Fruit fly (Drosophila melanogaster): ENCODE measurements around the gene CG34025.

Gene CG34025

dm6 chr3L:2960949-2961584 is at the start of gene CG34025, which contains the start of gene Or63a:
Gene CG34025, minus strand, starts transcription at chr3L:2961049.
Gene Or63a, plus strand, starts transcription at chr3L:2961534.
- TF ChIP-seq CG10348 (GFP tag; IDR thresholded peaks at IDR 0.05) (no peak), rn (GFP tag; IDR thresholded peaks at IDR 0.05) (no peak), Snoo (tag; optimal IDR thresholded peaks at IDR 0.05) (no peak), CG8301 (tag; optimal IDR thresholded peaks at IDR 0.05) (no peak), CG13204 (GFP tag; optimal IDR thresholded peaks at IDR 0.05) (no peak), CG4496 (GFP tag; IDR thresholded peaks at IDR 0.05) (no peak), CG15710 (tag; optimal IDR thresholded peaks at IDR 0.05) (no peak), CG32121 (GFP tag; IDR thresholded peaks at IDR 0.05) (no peak), CG17806 (tag; optimal IDR thresholded peaks at IDR 0.05) (no peak), EcR (GFP tag; optimal IDR thresholded peaks at IDR 0.05) (no peak), CG8159 (tag; optimal IDR thresholded peaks at IDR 0.05) (no peak)

- TF ChIP-seq CG34367 (tag; optimal IDR thresholded peaks at IDR 0.05) (no peak), CG14655 (GFP tag; optimal IDR thresholded peaks at IDR 0.05) (peak; percentile 15)
Measured at dm6 chr3L:3001445-3001844, 40.6 kb upstream of the CG34025 start, which contains the start of gene FMRFaR. Gene FMRFaR, plus strand, starts transcription at chr3L:3001716.

dm6 chr3L:2994872-2995271 is 34.0 kb upstream of the CG34025 start, which contains the start of gene CG2113:
Gene CG2113, plus strand, starts transcription at chr3L:2995172.
- TF ChIP-seq CG4496 (GFP tag; IDR thresholded peaks at IDR 0.05), result no peak
- no peak for TF ChIP-seq D1 (tag; optimal IDR thresholded peaks at IDR 0.05)
- no peak for TF ChIP-seq CG12605 (GFP tag; IDR thresholded peaks at IDR 0.05)
- no peak for TF ChIP-seq Pif1B (GFP tag; optimal IDR thresholded peaks at IDR 0.05)
- no peak for TF ChIP-seq gl (tag; optimal IDR thresholded peaks at IDR 0.05)
- TF ChIP-seq CG14655 (GFP tag; optimal IDR thresholded peaks at IDR 0.05), result no peak
- TF ChIP-seq Pif1A (GFP tag; optimal IDR thresholded peaks at IDR 0.05), result no peak
- TF ChIP-seq CG10348 (GFP tag; IDR thresholded peaks at IDR 0.05), result no peak
- TF ChIP-seq CG13204 (GFP tag; optimal IDR thresholded peaks at IDR 0.05), result no peak
- TF ChIP-seq rn (GFP tag; IDR thresholded peaks at IDR 0.05), result no peak
- TF ChIP-seq EcR (GFP tag; optimal IDR thresholded peaks at IDR 0.05), result no peak
- TF ChIP-seq Ets98B (GFP tag; IDR thresholded peaks at IDR 0.05), result no peak
- no peak for TF ChIP-seq CG15710 (tag; optimal IDR thresholded peaks at IDR 0.05)
- TF ChIP-seq CG9948 (tag; optimal IDR thresholded peaks at IDR 0.05), result no peak
- TF ChIP-seq Snoo (tag; optimal IDR thresholded peaks at IDR 0.05), result no peak
- TF ChIP-seq CG34367 (tag; optimal IDR thresholded peaks at IDR 0.05), result no peak
- TF ChIP-seq CG17806 (tag; optimal IDR thresholded peaks at IDR 0.05), result no peak
- TF ChIP-seq CG8159 (tag; optimal IDR thresholded peaks at IDR 0.05), result no peak
- TF ChIP-seq fd96Ca (GFP tag; IDR thresholded peaks at IDR 0.05), result no peak
- no peak for TF ChIP-seq CG32121 (GFP tag; IDR thresholded peaks at IDR 0.05)

dm6 chr3L:2987749-2988148 is 26.9 kb upstream of the CG34025 start:
- no peak for TF ChIP-seq gl (tag; optimal IDR thresholded peaks at IDR 0.05)

- TF ChIP-seq CG13204 (GFP tag; optimal IDR thresholded peaks at IDR 0.05) (no peak), CG10348 (GFP tag; IDR thresholded peaks at IDR 0.05) (no peak), CG9948 (tag; optimal IDR thresholded peaks at IDR 0.05) (no peak), CG8301 (tag; optimal IDR thresholded peaks at IDR 0.05) (no peak), Pif1A (GFP tag; optimal IDR thresholded peaks at IDR 0.05) (no peak), CG12605 (GFP tag; IDR thresholded peaks at IDR 0.05) (no peak), fd96Ca (GFP tag; IDR thresholded peaks at IDR 0.05) (no peak), CG34367 (tag; optimal IDR thresholded peaks at IDR 0.05) (no peak), Ets98B (GFP tag; IDR thresholded peaks at IDR 0.05) (no peak), gl (tag; optimal IDR thresholded peaks at IDR 0.05) (no peak)
Measured at dm6 chr3L:2986302-2986701, 25.5 kb upstream of the CG34025 start.

dm6 chr3L:2980856-2981255 is 20.0 kb upstream of the CG34025 start, which contains the start of gene CPT2:
Gene CPT2, plus strand, starts transcription at chr3L:2981022.
- TF ChIP-seq CG15710 (tag; optimal IDR thresholded peaks at IDR 0.05), result no peak
- TF ChIP-seq fd96Ca (GFP tag; IDR thresholded peaks at IDR 0.05), result 0 out of 3 replicates have a peak, but pooled peaks have one; percentile 19
- TF ChIP-seq Pif1A (GFP tag; optimal IDR thresholded peaks at IDR 0.05), result no peak
- peak; percentile 75; the same call in 2 of the 3 replicates for TF ChIP-seq CG4496 (GFP tag; IDR thresholded peaks at IDR 0.05)
- peak; percentile 51 for TF ChIP-seq CG14655 (GFP tag; optimal IDR thresholded peaks at IDR 0.05)
- no peak for TF ChIP-seq CG9948 (tag; optimal IDR thresholded peaks at IDR 0.05)
- TF ChIP-seq CG32121 (GFP tag; IDR thresholded peaks at IDR 0.05), result no peak; the same call in 1 of the 2 replicates
- peak; percentile 16 for TF ChIP-seq CG8159 (tag; optimal IDR thresholded peaks at IDR 0.05)
- peak; percentile 70 for TF ChIP-seq gl (tag; optimal IDR thresholded peaks at IDR 0.05)
- peak; percentile 37; the same call in 1 of the 2 replicates for TF ChIP-seq CG12605 (GFP tag; IDR thresholded peaks at IDR 0.05)

dm6 chr3L:2951518-2951917 is 9.3 kb downstream of the CG34025 start, which contains the start of gene CG32846:
Gene CG32846, minus strand, starts transcription at chr3L:2951618.
- no peak for TF ChIP-seq fd96Ca (GFP tag; IDR thresholded peaks at IDR 0.05)
- no peak for TF ChIP-seq CG34367 (tag; optimal IDR thresholded peaks at IDR 0.05)
- no peak for TF ChIP-seq CG13204 (GFP tag; optimal IDR thresholded peaks at IDR 0.05)
- no peak for TF ChIP-seq EcR (GFP tag; optimal IDR thresholded peaks at IDR 0.05)

Measured in whole organism, pupa.